Worm (Caenorhabditis elegans): ENCODE results near the gene C03G6.17.

ce11 chrV:7403501-7403900 lies 22.6 kb upstream of the C03G6.17 start:
- TF ChIP-seq syd-9 (tag; optimal IDR thresholded peaks at IDR 0.05), result no peak
- TF ChIP-seq nfya-1 (tag; optimal IDR thresholded peaks at IDR 0.05), result no peak
- TF ChIP-seq C08G9.2 (tag; optimal IDR thresholded peaks at IDR 0.05), result no peak
- no peak for TF ChIP-seq tbx-7 (tag; optimal IDR thresholded peaks at IDR 0.05)
- no peak for TF ChIP-seq ama-1 (optimal IDR thresholded peaks at IDR 0.05)
- no peak for TF ChIP-seq pqm-1 (tag; optimal IDR thresholded peaks at IDR 0.05)
- TF ChIP-seq ttx-3 (tag; optimal IDR thresholded peaks at IDR 0.05), result no peak

Measured in whole organism, late embryonic.